Worm (Caenorhabditis elegans): ENCODE results near the gene ZC116.5.

ZC116.5 gene

DNA sequence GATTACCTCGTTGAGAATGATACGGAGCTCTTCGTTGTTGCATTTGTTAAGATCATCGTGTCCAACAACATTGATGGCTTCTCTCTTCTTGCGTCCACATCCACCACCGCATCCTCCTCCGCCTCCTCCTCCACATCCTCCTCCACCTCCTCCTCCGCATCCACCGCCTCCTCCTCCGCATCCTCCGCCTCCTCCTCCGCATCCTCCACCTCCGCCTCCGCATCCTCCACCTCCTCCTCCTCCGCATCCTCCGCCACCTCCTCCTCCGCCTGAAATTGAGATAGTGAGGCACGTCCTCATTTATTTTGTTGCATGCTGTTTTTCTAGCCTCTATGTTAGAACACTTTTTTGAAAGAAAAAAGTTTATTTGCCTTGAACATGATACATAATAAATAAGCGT, 32.9 kb downstream of the ZC116.5 start:
- TF ChIP-seq hlh-15 (tag; optimal IDR thresholded peaks at IDR 0.05), result no peak
- no peak for TF ChIP-seq ceh-2 (tag; optimal IDR thresholded peaks at IDR 0.05)

DNA sequence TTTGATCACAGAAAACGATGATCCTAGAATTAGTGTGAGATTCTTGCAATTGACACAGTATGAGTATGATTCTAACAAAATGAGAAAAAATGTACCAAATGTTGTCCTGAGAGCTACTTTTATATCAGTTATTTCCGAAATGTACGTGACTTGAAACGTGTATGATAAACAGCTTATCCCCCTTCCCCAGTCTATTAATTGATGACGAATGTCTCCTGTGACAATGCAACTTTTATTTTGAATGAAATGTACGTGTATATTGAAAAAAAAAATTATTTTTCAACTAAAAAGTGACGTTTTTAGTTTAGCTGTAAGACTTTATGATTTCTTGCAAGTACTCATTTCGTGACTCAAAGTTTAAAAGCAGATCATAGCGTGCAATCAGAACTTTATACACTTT, 38.5 kb downstream of the ZC116.5 start:
- TF ChIP-seq mec-3 (tag; optimal IDR thresholded peaks at IDR 0.05; ENCODE audit: borderline replicate concordance) (no peak), pat-9 (tag; optimal IDR thresholded peaks at IDR 0.05) (no peak), lin-11 (tag; optimal IDR thresholded peaks at IDR 0.05) (no peak), ama-1 (optimal IDR thresholded peaks at IDR 0.05) (no peak), ceh-14 (tag; optimal IDR thresholded peaks at IDR 0.05) (no peak), F13H6.1 (tag; optimal IDR thresholded peaks at IDR 0.05) (no peak), T23F11.4 (GFP tag; optimal IDR thresholded peaks at IDR 0.05) (no peak), hlh-30 (tag; optimal IDR thresholded peaks at IDR 0.05; ENCODE audit: insufficient read depth) (no peak), fkh-6 (tag; optimal IDR thresholded peaks at IDR 0.05) (no peak), eyg-1 (tag; optimal IDR thresholded peaks at IDR 0.05) (no peak), ets-4 (tag; optimal IDR thresholded peaks at IDR 0.05) (no peak), C08G9.2 (tag; optimal IDR thresholded peaks at IDR 0.05) (no peak), ceh-31 (tag; optimal IDR thresholded peaks at IDR 0.05) (no peak), lim-6 (tag; optimal IDR thresholded peaks at IDR 0.05) (no peak), madf-2 (tag; optimal IDR thresholded peaks at IDR 0.05) (no peak), ceh-6 (GFP tag; optimal IDR thresholded peaks at IDR 0.05) (no peak), ceh-22 (tag; optimal IDR thresholded peaks at IDR 0.05) (no peak), ceh-34 (tag; optimal IDR thresholded peaks at IDR 0.05) (no peak), tbx-7 (tag; optimal IDR thresholded peaks at IDR 0.05) (no peak), ceh-24 (tag; optimal IDR thresholded peaks at IDR 0.05) (no peak)

DNA sequence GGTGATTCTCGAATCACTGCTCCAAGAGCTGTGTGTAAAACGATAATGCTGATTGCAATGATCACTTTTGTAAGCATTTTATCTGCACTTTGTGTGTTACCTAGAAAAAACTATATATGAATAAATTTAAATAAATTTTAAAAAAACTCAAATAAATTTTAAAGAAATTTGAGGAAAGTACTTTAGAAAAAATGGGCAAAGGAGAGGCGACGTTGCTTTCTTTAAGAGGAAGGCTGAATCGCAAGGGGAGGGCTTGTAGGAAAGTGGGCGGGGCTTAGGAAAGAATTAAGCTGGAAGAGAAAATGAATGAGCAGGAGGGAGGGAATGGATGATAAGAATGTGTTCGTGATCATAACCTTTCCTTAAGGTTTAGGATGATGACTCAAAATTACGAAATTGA, 40.9 kb downstream of the ZC116.5 start, which contains the start of gene E02A10.4:
Gene E02A10.4 (minus strand): TSS at position 101 of the 400 bp plus-strand sequence.
- TF ChIP-seq ahr-1 (tag; optimal IDR thresholded peaks at IDR 0.05) (no peak), unc-3 (GFP tag; conservative IDR thresholded peaks at IDR 0.05) (no peak), unc-3 (tag; optimal IDR thresholded peaks at IDR 0.05) (no peak), unc-42 (tag; optimal IDR thresholded peaks at IDR 0.05) (no peak), ama-1 (optimal IDR thresholded peaks at IDR 0.05) (no peak), tbx-7 (tag; optimal IDR thresholded peaks at IDR 0.05) (no peak), ztf-16 (tag; optimal IDR thresholded peaks at IDR 0.05) (no peak), ref-2 (tag; optimal IDR thresholded peaks at IDR 0.05) (no peak), ceh-22 (tag; optimal IDR thresholded peaks at IDR 0.05) (no peak), mec-3 (tag; optimal IDR thresholded peaks at IDR 0.05; ENCODE audit: borderline replicate concordance) (no peak), F13H6.1 (tag; optimal IDR thresholded peaks at IDR 0.05) (no peak), ceh-31 (tag; optimal IDR thresholded peaks at IDR 0.05) (no peak), elt-4 (tag; optimal IDR thresholded peaks at IDR 0.05) (no peak), pha-2 (tag; optimal IDR thresholded peaks at IDR 0.05) (no peak), ceh-6 (GFP tag; optimal IDR thresholded peaks at IDR 0.05) (no peak), elt-2 (tag; optimal IDR thresholded peaks at IDR 0.05) (no peak), pat-9 (tag; optimal IDR thresholded peaks at IDR 0.05) (no peak)

ce11 chrV:12567312-12567711, 41.4 kb downstream of the ZC116.5 start:
- TF ChIP-seq ceh-2 (tag; optimal IDR thresholded peaks at IDR 0.05) (no peak), F13H6.1 (tag; optimal IDR thresholded peaks at IDR 0.05) (no peak), T23F11.4 (GFP tag; optimal IDR thresholded peaks at IDR 0.05) (no peak), madf-2 (tag; optimal IDR thresholded peaks at IDR 0.05) (no peak), nhr-232 (tag; optimal IDR thresholded peaks at IDR 0.05) (no peak), ceh-34 (tag; optimal IDR thresholded peaks at IDR 0.05) (no peak), unc-86 (tag; optimal IDR thresholded peaks at IDR 0.05) (no peak), ref-2 (tag; optimal IDR thresholded peaks at IDR 0.05) (no peak)

DNA sequence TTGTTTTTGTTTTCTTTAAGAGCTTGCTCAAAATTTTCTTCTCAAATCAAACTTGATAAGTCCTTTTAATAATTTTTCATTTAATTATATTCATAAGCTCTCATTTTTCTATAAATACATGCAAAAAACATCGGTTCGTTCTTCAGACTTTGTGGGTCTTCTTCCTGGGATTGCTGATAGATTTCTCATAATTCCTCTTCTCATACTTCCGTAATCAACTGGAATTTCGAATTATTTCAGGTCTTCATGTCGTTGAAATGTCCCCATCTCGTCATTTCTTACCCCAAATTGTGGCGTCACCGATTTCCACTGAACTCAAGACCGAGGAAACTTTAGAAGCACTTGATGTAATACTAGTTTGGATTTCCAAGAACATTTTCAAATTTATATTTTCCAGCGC, 43.9 kb downstream of the ZC116.5 start:
- TF ChIP-seq ceh-18 (tag; optimal IDR thresholded peaks at IDR 0.05) (no peak), fkh-6 (tag; optimal IDR thresholded peaks at IDR 0.05) (no peak), gmeb-2 (tag; optimal IDR thresholded peaks at IDR 0.05) (no peak)

Data from whole organism, late embryonic.